Worm (Caenorhabditis elegans) whole organism, early embryonic: ENCODE data around the gene arrd-10.

Source experiments
- B0310.2 ChIP-seq: sonication (generic microtip); optimal IDR thresholded peaks from 2 replicates; lab custom pipeline; 2016; ENCODE audit warnings: mild to moderate bottlenecking, missing genetic modification characterization, missing compliant biosample characterization
- F13C5.2 ChIP-seq: sonication (generic microtip); optimal IDR thresholded peaks from 2 replicates; lab custom pipeline; 2017; ENCODE audit warnings: mild to moderate bottlenecking, missing genetic modification characterization, inconsistent platforms, missing compliant biosample characterization
- aly-1 ChIP-seq: sonication (generic microtip); optimal IDR thresholded peaks from 2 replicates; lab custom pipeline; 2016; ENCODE audit warnings: missing genetic modification characterization, missing compliant biosample characterization
- ama-1 ChIP-seq: fragments of 150-350 bp; optimal IDR thresholded peaks from 2 replicates; lab custom pipeline; 2014
- ceh-13 ChIP-seq: fragments of 200-800 bp; sonication (Bioruptor generic); optimal IDR thresholded peaks from 2 replicates; lab custom pipeline; 2018; ENCODE audit warnings: mild to moderate bottlenecking, missing genetic modification characterization, missing compliant biosample characterization
- ceh-36 ChIP-seq: sonication (generic microtip); optimal IDR thresholded peaks from 2 replicates; lab custom pipeline; 2016; ENCODE audit warnings: missing genetic modification characterization, inconsistent platforms, missing compliant biosample characterization
- ets-7 ChIP-seq: sonication (generic microtip); optimal IDR thresholded peaks from 2 replicates; lab custom pipeline; 2016; ENCODE audit warnings: missing genotype, missing genetic modification characterization, missing compliant biosample characterization
- flt-1 ChIP-seq: fragments of 200-800 bp; sonication (Bioruptor generic); IDR thresholded peaks from 2 replicates; pipeline ENCODE4 v1.3.6; 2022; ENCODE audit warnings: missing genetic modification characterization, missing compliant biosample characterization
- hmbx-1 ChIP-seq: sonication (generic microtip); optimal IDR thresholded peaks from 2 replicates; lab custom pipeline; 2016; ENCODE audit warnings: mild to moderate bottlenecking, missing genetic modification characterization, missing compliant biosample characterization
- hmg-4 ChIP-seq: fragments of 200-800 bp; sonication (Bioruptor generic); optimal IDR thresholded peaks from 2 replicates; lab custom pipeline; 2018; ENCODE audit warnings: mild to moderate bottlenecking, missing genetic modification characterization, missing compliant biosample characterization
- hnd-1 ChIP-seq: sonication (generic microtip); optimal IDR thresholded peaks from 2 replicates; lab custom pipeline; 2016; ENCODE audit warnings: missing genetic modification characterization, missing compliant biosample characterization
- pes-1 ChIP-seq: fragments of 200-800 bp; sonication (Bioruptor generic); IDR thresholded peaks from 2 replicates; pipeline ENCODE4 v1.3.6; 2022; ENCODE audit warnings: missing genetic modification reagents, missing genetic modification characterization, missing compliant biosample characterization
- scrt-1 ChIP-seq: fragments of 200-800 bp; sonication (Bioruptor generic); IDR thresholded peaks from 2 replicates; pipeline ENCODE4 v1.3.6; 2022; ENCODE audit warnings: missing genetic modification characterization, missing compliant biosample characterization
- sea-1 ChIP-seq: fragments of 200-800 bp; sonication (Bioruptor generic); conservative IDR thresholded peaks from 2 replicates; pipeline ENCODE4 v1.3.6; 2022; ENCODE audit warnings: missing genetic modification characterization, missing compliant biosample characterization
- tbx-11 ChIP-seq: fragments of 200-800 bp; sonication (Bioruptor generic); IDR thresholded peaks from 2 replicates; pipeline ENCODE4 v1.3.6; 2022; ENCODE audit warnings: missing genetic modification characterization, missing compliant biosample characterization
- tbx-37 ChIP-seq: fragments of 200-800 bp; sonication (Bioruptor generic); conservative IDR thresholded peaks from 2 replicates; pipeline ENCODE4 v1.3.6; 2022; ENCODE audit warnings: missing genetic modification reagents, missing genetic modification characterization, missing compliant biosample characterization
- tra-4 ChIP-seq: sonication (generic microtip); optimal IDR thresholded peaks from 2 replicates; lab custom pipeline; 2017; ENCODE audit warnings: missing genetic modification characterization, missing compliant biosample characterization

The arrd-10 gene

DNA sequence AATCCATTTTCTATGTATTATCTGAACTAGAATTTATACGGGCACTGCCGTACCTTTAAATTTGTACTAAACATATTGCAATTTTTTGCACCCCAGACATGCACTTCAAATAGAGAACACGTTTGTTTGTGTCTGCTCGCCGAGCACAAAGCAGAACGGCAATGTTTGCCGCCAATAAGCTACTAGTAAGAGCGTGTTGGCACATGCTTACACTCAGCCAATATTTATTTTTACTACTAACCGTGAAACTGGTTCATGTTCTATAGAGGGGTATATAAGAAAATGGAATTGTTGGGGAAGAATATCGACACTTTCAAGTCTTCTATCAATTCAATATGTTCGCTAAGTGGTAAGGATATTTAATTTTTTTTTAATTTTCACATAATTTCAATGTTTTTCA lies 32.8 kb upstream of the arrd-10 start, which contains the start of gene nspb-11:
TSS of gene nspb-11 (plus strand) at position 301 of the 400 bp plus-strand sequence.
- TF ChIP-seq hmg-4 (GFP tag; lab: Kevin White, UChicago): no peak
- no peak for TF ChIP-seq sea-1 (GFP tag; lab: Robert Waterston, UW)
- no peak for TF ChIP-seq hnd-1 (tag; lab: Kevin White, UChicago)
- TF ChIP-seq ceh-36 (tag; lab: Kevin White, UChicago): no peak
- TF ChIP-seq tra-4 (tag; lab: Kevin White, UChicago): no peak
- no peak for TF ChIP-seq ets-7 (tag; lab: Kevin White, UChicago)
- no peak for TF ChIP-seq B0310.2 (tag; lab: Kevin White, UChicago)
- no peak for TF ChIP-seq tbx-11 (GFP tag; lab: Robert Waterston, UW)
- no peak for TF ChIP-seq hmbx-1
- TF ChIP-seq aly-1: no peak
- no peak for TF ChIP-seq tbx-37 (GFP tag; lab: Robert Waterston, UW)
- TF ChIP-seq pes-1: no peak
- TF ChIP-seq ceh-13 (GFP tag; lab: Kevin White, UChicago): no peak

DNA sequence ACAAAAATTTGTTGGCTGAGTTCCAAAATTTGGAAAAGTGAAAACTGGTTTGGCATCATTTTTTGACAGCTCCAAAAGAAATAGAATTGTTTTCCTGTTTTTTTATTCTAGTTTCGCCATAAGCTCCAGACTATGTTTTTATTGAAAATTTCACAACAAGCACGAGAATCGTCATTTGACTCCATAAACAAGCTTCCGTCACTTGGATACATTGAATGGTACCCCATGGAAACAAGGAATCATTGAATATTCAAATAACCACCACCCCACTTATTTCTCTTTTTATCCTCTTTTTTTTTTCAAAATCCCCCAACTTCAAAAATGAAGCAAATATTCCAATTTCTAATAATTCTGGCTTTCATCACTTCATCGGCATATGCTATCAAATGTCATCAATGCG lies 31.1 kb upstream of the arrd-10 start, which contains the start of gene ddn-2:
TSS of gene ddn-2 (plus strand) at position 301 of the 400 bp plus-strand sequence.
- no peak for TF ChIP-seq hmbx-1
- TF ChIP-seq ceh-13 (GFP tag; lab: Kevin White, UChicago): no peak
- no peak for TF ChIP-seq F13C5.2 (tag; lab: Kevin White, UChicago)
- no peak for TF ChIP-seq ets-7 (tag; lab: Kevin White, UChicago)
- no peak for TF ChIP-seq sea-1 (GFP tag; lab: Robert Waterston, UW)
- TF ChIP-seq B0310.2 (tag; lab: Kevin White, UChicago): no peak

DNA sequence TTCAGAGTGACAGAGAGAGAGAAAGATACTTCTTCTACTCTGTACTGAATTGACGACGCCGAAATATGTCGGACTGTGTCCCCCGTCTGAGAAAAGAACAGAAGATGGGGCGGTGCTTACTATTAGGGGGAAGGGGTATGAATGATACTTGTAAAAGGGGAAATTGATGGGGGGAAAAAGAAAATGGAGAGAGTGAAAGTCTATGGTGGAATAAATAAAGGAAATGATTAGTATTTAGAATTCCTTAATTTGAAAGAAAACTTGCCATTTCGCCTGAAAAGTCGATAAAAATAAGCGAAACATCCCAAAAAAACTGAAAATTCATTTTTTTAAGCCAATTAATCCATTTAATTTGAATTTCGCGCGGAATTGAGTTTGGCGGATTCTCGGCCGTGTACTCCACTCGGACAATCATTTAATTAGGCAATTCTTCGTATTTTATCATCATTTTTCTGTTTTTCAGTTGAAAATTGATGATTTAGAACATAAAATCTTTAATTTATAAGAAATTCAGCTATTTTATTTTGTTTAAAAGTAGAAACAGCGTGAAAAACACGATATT lies 25.3 kb upstream of the arrd-10 start, which contains the start of gene F35C5.12:
TSS of gene F35C5.12 (minus strand) at position 51 of the 562 bp plus-strand sequence.
- no peak for TF ChIP-seq tbx-37 (GFP tag; lab: Robert Waterston, UW)
- TF ChIP-seq F13C5.2 (tag; lab: Kevin White, UChicago): no peak
- no peak for TF ChIP-seq ceh-36 (tag; lab: Kevin White, UChicago)
- no peak for TF ChIP-seq hmg-4 (GFP tag; lab: Kevin White, UChicago)
- TF ChIP-seq ets-7 (tag; lab: Kevin White, UChicago): no peak
- no peak for TF ChIP-seq tra-4 (tag; lab: Kevin White, UChicago)
- no peak for TF ChIP-seq sea-1 (GFP tag; lab: Robert Waterston, UW)
- TF ChIP-seq hnd-1 (tag; lab: Kevin White, UChicago): no peak
- no peak for TF ChIP-seq pes-1
- no peak for TF ChIP-seq flt-1 (GFP tag; lab: Robert Waterston, UW)
- no peak for TF ChIP-seq B0310.2 (tag; lab: Kevin White, UChicago)

DNA sequence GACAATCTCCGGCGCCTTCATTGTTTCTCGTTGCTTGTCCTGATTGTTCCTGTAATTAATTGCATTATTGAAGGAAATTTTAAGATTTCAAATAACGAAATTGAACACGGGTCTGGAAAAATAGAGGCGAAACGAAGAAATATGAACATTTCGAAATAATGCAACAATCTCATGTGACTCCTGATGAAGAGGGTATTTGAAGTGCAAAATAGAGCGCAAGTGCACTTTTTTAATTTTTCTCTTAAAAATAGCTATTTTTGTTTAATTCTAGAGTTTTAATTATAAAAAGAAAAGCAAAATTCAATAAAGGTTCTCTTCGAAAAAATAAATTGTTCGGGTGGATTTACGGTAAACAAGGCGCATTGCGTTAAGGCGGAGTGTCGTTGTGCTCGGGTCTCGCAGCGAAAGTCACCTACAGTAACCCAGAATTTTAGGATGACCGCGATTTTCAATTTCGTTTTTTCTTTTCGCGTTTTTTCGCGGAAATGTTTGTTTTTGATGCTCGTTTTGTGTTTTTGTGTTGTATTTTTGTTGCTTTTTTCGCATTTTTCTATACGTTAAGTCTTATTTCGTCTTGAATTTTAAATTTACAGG lies 20.8 kb upstream of the arrd-10 start, which contains the start of the genes F58G1.2 and wago-4:
TSS of gene F58G1.2 (minus strand) at position 51 of the 594 bp plus-strand sequence.
TSS of gene wago-4 (plus strand) at position 592 of the 594 bp plus-strand sequence.
- no peak for TF ChIP-seq pes-1
- TF ChIP-seq tbx-11 (GFP tag; lab: Robert Waterston, UW): no peak
- TF ChIP-seq ceh-36 (tag; lab: Kevin White, UChicago): no peak
- TF ChIP-seq sea-1 (GFP tag; lab: Robert Waterston, UW): no peak
- TF ChIP-seq ama-1 (lab: Kevin White, UChicago): no peak
- TF ChIP-seq tra-4 (tag; lab: Kevin White, UChicago): no peak
- TF ChIP-seq tbx-37 (GFP tag; lab: Robert Waterston, UW): no peak
- TF ChIP-seq flt-1 (GFP tag; lab: Robert Waterston, UW): no peak
- TF ChIP-seq hnd-1 (tag; lab: Kevin White, UChicago): no peak
- no peak for TF ChIP-seq hmg-4 (GFP tag; lab: Kevin White, UChicago)
- TF ChIP-seq hmbx-1: no peak
- TF ChIP-seq scrt-1 (GFP tag; lab: Robert Waterston, UW): no peak
- TF ChIP-seq B0310.2 (tag; lab: Kevin White, UChicago): no peak
- TF ChIP-seq aly-1: no peak
- no peak for TF ChIP-seq F13C5.2 (tag; lab: Kevin White, UChicago)

DNA sequence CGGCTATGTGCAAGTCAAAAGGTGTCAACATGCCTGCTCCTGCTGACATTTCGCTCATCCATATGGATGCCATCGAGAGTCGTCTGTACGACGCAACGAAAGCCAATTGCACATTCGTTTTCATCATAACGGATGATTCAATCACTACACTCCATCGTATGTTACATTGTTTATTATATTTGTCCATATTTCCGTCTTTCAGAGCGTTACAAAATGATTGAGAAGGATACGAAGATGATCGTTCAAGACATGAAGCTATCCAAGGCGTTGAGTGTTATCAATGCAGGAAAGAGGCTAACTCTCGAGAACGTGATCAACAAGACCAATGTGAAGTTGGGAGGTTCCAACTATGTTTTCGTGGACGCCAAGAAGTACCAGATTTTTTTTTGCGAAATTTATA lies 18.4 kb upstream of the arrd-10 start:
- no peak for TF ChIP-seq hmbx-1
- no peak for TF ChIP-seq hmg-4 (GFP tag; lab: Kevin White, UChicago)
- TF ChIP-seq F13C5.2 (tag; lab: Kevin White, UChicago): no peak
- no peak for TF ChIP-seq tbx-11 (GFP tag; lab: Robert Waterston, UW)
- no peak for TF ChIP-seq sea-1 (GFP tag; lab: Robert Waterston, UW)
- TF ChIP-seq hnd-1 (tag; lab: Kevin White, UChicago): no peak
- TF ChIP-seq ets-7 (tag; lab: Kevin White, UChicago): no peak
- TF ChIP-seq B0310.2 (tag; lab: Kevin White, UChicago): no peak
- TF ChIP-seq scrt-1 (GFP tag; lab: Robert Waterston, UW): no peak
- TF ChIP-seq ama-1 (lab: Kevin White, UChicago): no peak
- no peak for TF ChIP-seq aly-1
- TF ChIP-seq tbx-37 (GFP tag; lab: Robert Waterston, UW): no peak

DNA sequence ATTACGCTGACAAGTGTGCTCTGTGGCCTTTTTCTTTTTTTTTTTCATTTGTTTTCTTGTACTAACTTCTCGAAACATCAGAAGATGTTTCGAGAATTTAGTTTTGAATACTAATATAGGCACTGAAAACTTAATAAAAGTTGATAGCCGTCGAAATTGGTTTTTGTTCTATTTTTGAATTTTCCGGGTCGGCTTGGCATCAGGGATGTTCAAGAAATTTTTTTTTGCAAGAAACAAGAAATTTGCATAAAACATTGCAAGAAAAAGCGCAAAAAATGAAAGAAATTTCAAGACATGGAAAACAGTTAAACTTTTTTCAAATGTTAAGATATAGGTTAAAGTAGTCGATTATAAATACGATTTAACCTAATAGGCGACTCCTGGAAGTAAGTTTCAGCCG lies 16.7 kb upstream of the arrd-10 start:
- TF ChIP-seq ets-7 (tag; lab: Kevin White, UChicago): no peak
- no peak for TF ChIP-seq sea-1 (GFP tag; lab: Robert Waterston, UW)
- TF ChIP-seq B0310.2 (tag; lab: Kevin White, UChicago): no peak
- TF ChIP-seq pes-1: no peak
- no peak for TF ChIP-seq aly-1
- TF ChIP-seq scrt-1 (GFP tag; lab: Robert Waterston, UW): no peak
- TF ChIP-seq flt-1 (GFP tag; lab: Robert Waterston, UW): no peak
- no peak for TF ChIP-seq hnd-1 (tag; lab: Kevin White, UChicago)
- TF ChIP-seq ceh-13 (GFP tag; lab: Kevin White, UChicago): no peak
- TF ChIP-seq hmbx-1: no peak
- TF ChIP-seq hmg-4 (GFP tag; lab: Kevin White, UChicago): no peak
- TF ChIP-seq tra-4 (tag; lab: Kevin White, UChicago): no peak
- TF ChIP-seq tbx-37 (GFP tag; lab: Robert Waterston, UW): no peak
- TF ChIP-seq ama-1 (lab: Kevin White, UChicago): no peak
- TF ChIP-seq tbx-11 (GFP tag; lab: Robert Waterston, UW): no peak
- no peak for TF ChIP-seq F13C5.2 (tag; lab: Kevin White, UChicago)
- no peak for TF ChIP-seq ceh-36 (tag; lab: Kevin White, UChicago)
